Fruit fly (Drosophila melanogaster) S2 (cell line): ENCODE data around the gene CG31253.

ENCODE experiments used
- CG8478 ChIP-seq: fragments of >200 bp; optimal IDR thresholded peaks from 2 replicates; lab custom pipeline; 2018
- CTCF ChIP-seq, 2 experiments: fragments of >200 bp; optimal IDR thresholded peaks; 2 replicates each; lab custom pipeline; 2018

CG31253 gene

DNA sequence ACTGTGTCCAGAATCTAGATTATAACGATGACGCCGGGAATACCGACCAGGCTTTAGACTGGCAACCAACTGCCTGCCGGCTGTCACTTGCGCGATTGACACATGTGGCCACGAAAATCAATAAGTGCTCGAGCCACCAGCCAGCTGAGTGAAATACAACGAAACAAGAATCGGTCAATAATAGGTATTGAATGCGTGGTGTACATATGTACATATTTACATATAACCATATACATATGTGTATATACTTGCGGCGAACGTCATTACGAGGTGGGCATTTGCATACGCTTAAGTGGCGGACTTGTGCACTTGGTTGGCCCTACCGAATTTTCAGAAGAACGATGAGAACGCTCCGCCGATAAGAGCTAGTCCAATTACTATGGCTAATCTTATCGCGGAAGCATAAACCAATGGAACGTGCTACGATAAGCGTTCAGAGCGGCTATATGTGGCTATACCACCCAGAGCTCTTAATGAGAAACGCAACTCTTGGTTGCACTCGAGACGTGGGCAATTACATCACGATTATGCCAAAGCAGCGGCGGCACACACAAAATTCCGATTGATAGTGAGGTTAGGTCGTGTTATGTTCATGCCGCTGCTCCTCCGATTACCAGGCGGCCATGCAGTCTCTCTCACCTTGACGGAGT is 13.7 kb downstream of the CG31253 start:
- no peak for TF ChIP-seq CG8478
- TF ChIP-seq CTCF (optimal IDR thresholded peaks at IDR 0.05; lab: Kevin White, UChicago) = no peak

DNA sequence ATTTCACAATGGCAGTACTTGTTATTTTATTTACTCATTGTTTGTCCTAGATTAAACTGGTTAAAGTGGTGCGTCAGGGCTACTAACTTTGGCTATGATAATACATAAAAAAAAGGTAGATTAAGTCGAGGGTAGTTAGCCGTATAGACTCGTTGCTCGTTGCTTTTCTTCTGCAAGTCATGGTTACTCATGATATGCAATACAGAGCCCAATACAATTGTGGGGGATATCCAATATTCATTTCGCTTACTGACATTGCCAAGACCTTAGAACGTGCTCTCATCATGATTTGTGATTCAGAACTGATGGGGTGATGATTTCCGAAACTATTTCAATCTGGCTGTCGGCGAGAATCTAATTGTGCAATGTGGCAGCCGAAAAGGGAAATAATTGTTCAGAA is 15.0 kb downstream of the CG31253 start:
- TF ChIP-seq CTCF (optimal IDR thresholded peaks at IDR 0.05; lab: Kevin White, UChicago) (no peak), CG8478 (no peak)

- no peak for TF ChIP-seq CTCF (optimal IDR thresholded peaks at IDR 0.05; lab: Kevin White, UChicago)
- no peak for TF ChIP-seq CG8478
Measured at dm6 chr3R:27937752-27938694, 22.4 kb downstream of the CG31253 start, which contains the start of the genes NSD and BOD1. Gene NSD, minus strand, starts transcription at chr3R:27937853. Gene BOD1, plus strand, starts transcription at chr3R:27938245.

dm6 chr3R:27931461-27931860 is 28.9 kb downstream of the CG31253 start:
- TF ChIP-seq CG8478 = no peak
- no peak for TF ChIP-seq CTCF (optimal IDR thresholded peaks at IDR 0.05; lab: Kevin White, UChicago)

DNA sequence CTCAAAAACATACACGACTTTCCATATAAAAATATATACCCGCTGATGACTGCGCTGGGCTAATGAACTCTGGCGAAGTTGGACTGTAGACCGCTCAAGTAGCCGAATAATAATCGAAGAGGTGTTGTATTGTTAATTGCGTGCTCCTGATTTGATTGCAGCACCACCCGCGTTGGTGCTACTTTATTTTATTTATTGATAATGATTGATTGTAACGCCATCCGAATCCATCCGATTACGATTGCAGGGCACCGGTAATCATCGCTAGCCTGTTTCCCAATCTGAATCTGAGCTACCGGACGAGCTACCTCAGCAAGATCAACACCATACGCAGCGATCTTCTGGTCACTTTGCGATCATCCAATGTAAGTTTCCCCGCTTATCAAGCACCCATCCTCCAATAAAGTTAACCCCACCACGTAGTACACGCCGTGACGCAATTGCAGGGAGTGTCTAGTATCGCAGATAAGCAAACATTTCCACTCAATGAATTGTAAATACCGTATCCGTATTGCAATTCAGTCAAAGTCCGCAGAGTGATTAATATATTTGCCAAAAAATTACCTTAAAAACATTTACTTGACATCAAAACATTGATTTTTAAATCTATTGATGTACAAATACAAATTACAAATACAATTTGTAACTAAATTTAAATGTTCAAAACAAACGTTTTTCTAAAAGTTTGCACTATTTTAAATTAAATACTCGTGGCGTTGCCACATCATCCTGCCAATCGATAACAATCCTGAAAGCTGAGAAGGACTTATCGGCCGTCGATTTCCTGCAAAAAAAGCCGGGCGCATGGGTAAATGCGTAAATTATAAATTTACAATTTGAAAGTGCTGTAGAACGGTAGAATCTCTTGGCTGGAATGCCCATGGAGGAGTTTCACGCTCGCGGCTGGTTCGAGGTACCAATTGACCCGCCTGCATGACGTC is 31.1 kb downstream of the CG31253 start:
- TF ChIP-seq CG8478 = no peak
- TF ChIP-seq CTCF (optimal IDR thresholded peaks at IDR 0.05; lab: Kevin White, UChicago) = no peak

DNA sequence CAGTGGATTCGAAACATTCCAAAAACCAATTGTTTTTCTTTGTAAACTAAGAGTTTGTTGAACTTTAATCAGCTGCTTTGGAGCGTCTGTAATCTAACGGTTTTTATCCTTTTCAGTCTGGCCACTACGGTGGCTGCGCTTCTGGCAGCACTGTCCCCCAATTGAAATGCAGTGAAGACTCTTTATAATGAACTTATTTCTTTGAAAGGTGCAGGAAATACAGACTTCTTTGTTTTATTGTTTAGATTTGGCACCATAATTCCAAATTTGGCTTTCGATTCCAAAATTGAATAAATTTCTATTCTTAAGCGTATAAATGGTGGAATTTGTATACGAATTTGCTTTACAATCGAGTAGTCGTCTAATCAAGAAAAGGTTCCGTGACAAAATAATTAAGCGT is 32.2 kb downstream of the CG31253 start, which contains the start of gene nenya:
Gene nenya, minus strand, starts transcription at position 35 of the 400 bp plus-strand sequence.
- TF ChIP-seq CTCF (optimal IDR thresholded peaks at IDR 0.05; lab: Kevin White, UChicago) (no peak), CG8478 (no peak)

DNA sequence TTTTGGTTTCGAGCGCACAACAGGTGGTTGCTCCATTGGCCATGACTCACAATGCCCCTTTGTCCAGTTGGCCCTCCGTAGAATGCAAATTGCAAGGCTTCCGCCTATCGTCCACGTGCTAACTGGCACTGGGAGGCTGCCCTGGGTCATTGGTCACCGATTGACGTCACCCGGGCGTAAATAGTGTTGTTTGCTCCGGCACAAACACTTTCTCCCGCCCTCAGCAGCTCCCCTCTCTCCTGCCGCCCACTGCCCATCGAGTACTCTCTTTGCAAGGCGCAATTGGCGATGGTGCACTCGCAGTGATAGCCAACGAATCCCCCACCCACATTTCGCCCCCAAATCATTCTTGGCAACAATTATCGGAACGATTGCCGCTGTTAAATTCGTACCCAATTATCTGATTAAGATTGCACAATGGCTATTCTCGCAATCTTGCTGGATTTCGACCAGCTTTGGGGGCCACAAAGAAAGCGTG is 33.6 kb downstream of the CG31253 start:
- no peak for TF ChIP-seq CG8478
- no peak for TF ChIP-seq CTCF (optimal IDR thresholded peaks at IDR 0.05; lab: Kevin White, UChicago)

- TF ChIP-seq CTCF (optimal IDR thresholded peaks at IDR 0.05; lab: Kevin White, UChicago) (no peak), CG8478 (no peak)
Measured at dm6 chr3R:27925971-27926533, 34.3 kb downstream of the CG31253 start.

dm6 chr3R:27925000-27925970 is 35.1 kb downstream of the CG31253 start, which contains the start of gene mino:
Gene mino, plus strand, starts transcription at chr3R:27925191.
- TF ChIP-seq CTCF (optimal IDR thresholded peaks at IDR 0.05; lab: Kevin White, UChicago) (no peak), CG8478 (no peak)

DNA sequence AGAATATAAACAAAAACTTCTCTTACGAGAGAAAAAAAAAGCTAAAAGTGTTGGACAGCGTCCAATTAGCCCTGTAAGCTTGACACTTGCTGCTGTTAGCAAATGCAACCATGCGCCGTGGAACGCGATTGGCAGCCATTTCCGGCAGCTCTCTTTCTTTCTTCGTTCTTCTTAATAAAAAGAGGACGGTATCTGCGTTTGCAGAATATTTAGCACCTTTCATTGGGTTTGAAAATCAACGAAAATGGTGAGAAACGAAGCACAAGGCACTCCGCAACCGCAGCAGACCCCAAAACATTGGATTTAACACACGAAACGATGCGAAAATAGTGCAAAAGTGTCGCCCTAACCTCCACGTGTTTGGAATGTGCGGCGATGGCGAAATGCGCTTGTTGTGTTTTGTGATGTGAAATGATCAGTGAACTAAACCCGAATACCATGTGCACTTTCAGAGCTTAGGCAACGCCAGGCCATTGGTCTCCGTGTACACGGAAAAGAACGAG is 37.6 kb downstream of the CG31253 start, which contains the start of gene RpL4:
Gene RpL4, plus strand, starts transcription at position 149 of the 503 bp plus-strand sequence.
- TF ChIP-seq CG8478 (no peak), CTCF (optimal IDR thresholded peaks at IDR 0.05; lab: Kevin White, UChicago) (no peak)

DNA sequence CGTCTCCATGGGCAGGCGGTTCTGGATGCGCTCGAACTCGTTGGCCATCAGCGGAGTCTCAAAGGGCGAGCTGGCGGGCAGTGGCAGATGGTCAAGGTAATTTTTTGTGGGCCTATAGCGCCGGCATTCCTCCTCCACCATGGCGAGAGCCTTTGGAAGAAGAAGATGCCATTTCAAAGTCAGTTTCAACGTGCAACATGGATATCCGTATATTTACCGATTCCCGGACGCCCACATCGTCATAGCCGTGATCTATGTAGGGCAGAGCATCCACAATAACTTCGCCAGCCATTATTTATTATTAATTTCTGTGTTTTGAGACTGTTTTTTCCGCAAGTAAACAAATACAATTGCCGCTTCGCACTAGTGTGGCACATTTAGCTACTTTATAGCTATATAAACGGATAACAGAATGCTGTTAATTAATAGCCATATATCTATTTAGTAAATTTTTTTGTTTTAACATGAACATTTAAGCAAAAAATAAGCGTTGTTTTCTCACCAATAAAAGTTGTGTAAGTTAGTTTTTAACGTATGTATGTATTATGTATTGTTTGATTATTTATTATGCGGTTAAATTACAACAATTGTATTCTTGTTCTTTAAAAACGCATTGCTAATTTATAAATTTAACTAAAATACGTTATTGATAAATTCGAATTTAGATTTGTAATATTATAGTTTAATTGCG is 38.2 kb downstream of the CG31253 start, which contains the start of gene BCAS2:
Gene BCAS2, minus strand, starts transcription at position 375 of the 691 bp plus-strand sequence.
- TF ChIP-seq CTCF (optimal IDR thresholded peaks at IDR 0.05; lab: Kevin White, UChicago) = no peak
- TF ChIP-seq CG8478 = no peak

- TF ChIP-seq CTCF (optimal IDR thresholded peaks at IDR 0.05; lab: Kevin White, UChicago) (no peak), CG8478 (no peak)
Measured at dm6 chr3R:27920883-27921282, 39.5 kb downstream of the CG31253 start, which contains the start of gene CG12259. Gene CG12259, minus strand, starts transcription at chr3R:27921089.
